Worm (Caenorhabditis elegans) whole organism, late embryonic: ENCODE measurements around the gene ari-2.

Source experiments
- F13H6.1 ChIP-seq: sonication (generic microtip); optimal IDR thresholded peaks from 2 replicates; lab custom pipeline; 2016; ENCODE audit warnings: missing genetic modification characterization, missing compliant biosample characterization
- ama-1 ChIP-seq: fragments of 150-350 bp; optimal IDR thresholded peaks from 2 replicates; lab custom pipeline; 2014
- ceh-22 ChIP-seq: sonication (generic microtip); optimal IDR thresholded peaks from 2 replicates; lab custom pipeline; 2017; ENCODE audit warnings: missing biosample characterization, missing genetic modification characterization
- ceh-24 ChIP-seq: sonication (generic microtip); optimal IDR thresholded peaks from 2 replicates; lab custom pipeline; 2016; ENCODE audit warnings: mild to moderate bottlenecking, missing genetic modification characterization, missing compliant biosample characterization
- dve-1 ChIP-seq: sonication (generic microtip); optimal IDR thresholded peaks from 2 replicates; lab custom pipeline; 2017; ENCODE audit warnings: antibody characterized with exemption, mild to moderate bottlenecking, missing genetic modification characterization, missing compliant biosample characterization
- hlh-30 ChIP-seq: sonication (generic microtip); optimal IDR thresholded peaks from 2 replicates; lab custom pipeline; 2017; ENCODE audit warnings: antibody characterized with exemption, missing genetic modification characterization, missing compliant biosample characterization; ENCODE audit not compliant: insufficient read depth
- mec-3 ChIP-seq: sonication (generic microtip); optimal IDR thresholded peaks from 2 replicates; lab custom pipeline; 2016; ENCODE audit warnings: borderline replicate concordance, missing genetic modification characterization, missing compliant biosample characterization
- nhr-11 ChIP-seq: fragments of 150-350 bp; optimal IDR thresholded peaks from 2 replicates; lab custom pipeline; 2014; ENCODE audit warnings: missing biosample characterization, missing genetic modification characterization
- pat-9 ChIP-seq: fragments of 200-800 bp; sonication (Bioruptor generic); optimal IDR thresholded peaks from 2 replicates; lab custom pipeline; 2018; ENCODE audit warnings: mild to moderate bottlenecking, missing genetic modification characterization, moderate library complexity, missing compliant biosample characterization
- pha-4 ChIP-seq: fragments of 150-350 bp; optimal IDR thresholded peaks from 2 replicates; lab custom pipeline; 2018; ENCODE audit warnings: missing biosample characterization, missing genetic modification reagents, missing genetic modification characterization

DNA sequence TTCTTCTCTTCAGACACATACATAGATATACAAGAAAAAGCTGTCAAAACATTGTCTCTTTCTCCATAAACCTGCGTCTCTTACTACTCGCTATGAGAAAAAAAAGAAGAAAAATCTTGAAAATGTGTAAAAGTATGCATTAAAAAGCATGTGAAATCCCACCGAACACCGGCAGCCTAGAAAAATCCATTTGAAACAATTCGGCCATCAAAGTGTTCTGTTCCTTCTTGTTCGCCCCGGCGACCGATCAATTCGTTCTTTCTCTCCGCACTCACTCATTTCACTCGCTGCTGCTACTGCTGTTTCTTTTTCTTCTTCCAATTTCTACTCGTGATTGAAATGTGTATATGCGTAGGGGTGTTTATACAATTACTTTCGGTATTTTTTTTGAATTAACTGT is 2.1 kb upstream of the ari-2 start:
- TF ChIP-seq dve-1 (no peak), pat-9 (tag; lab: Kevin White, UChicago) (no peak), ama-1 (lab: Kevin White, UChicago) (no peak), pha-4 (no peak), nhr-11 (tag; lab: Kevin White, UChicago) (no peak), ceh-24 (tag; lab: Kevin White, UChicago) (no peak), mec-3 (tag; lab: Kevin White, UChicago) (no peak), hlh-30 (tag; lab: Kevin White, UChicago) (no peak), ceh-22 (tag; lab: Kevin White, UChicago) (no peak), F13H6.1 (tag; lab: Kevin White, UChicago) (no peak)
